Worm (Caenorhabditis elegans): ENCODE measurements around the gene aqp-4.

DNA sequence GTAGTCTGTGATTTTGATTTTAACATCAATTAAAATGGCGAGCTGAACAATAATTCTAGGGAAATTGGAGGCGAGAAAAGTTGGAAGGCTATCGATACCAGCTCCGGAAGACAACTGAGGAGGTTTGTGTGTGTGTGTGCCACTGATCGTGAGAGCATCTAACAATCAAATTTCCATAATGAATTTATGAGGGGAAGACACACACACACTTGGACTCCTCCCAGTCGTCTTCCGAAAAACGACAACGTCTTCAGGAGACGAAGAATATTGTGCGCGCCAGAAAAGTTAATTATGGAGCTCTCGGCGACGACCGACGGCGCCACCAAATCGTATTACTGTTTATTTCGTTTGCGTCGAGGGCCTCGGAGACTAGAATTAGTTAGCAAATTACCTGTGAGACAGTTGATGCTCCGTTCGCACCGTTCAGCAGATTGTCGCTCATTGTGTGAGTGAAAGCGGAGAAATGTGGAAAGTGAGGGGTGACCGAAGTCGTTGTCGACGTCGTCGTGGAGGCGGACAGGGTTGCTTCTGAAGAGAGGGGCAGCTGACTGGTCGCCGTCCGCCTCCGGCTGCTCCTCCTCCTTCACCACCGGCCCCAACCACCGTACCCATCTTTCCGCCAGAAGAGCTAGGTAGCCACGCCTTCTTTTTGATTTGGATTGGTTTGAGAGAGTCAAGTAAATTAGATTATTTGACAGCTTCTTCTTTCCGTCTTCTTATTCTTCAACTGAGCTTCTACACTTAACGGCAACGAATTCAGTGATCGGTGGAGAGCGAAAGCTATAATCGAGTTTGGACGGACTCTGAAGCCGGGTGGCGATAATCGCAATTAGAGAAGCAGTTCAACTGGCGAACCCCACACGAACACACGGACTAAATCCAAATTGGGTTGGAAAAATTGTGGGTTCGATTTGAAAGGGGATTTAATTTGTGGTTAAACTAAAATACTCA is 31.7 kb downstream of the aqp-4 start, which contains the start of gene unc-42:
- TF ChIP-seq ama-1 (optimal IDR thresholded peaks at IDR 0.05) (no peak), hlh-8 (tag; optimal IDR thresholded peaks at IDR 0.05) (no peak), pha-4 (tag; optimal IDR thresholded peaks at IDR 0.05) (no peak)
